In the genomic region with DNA sequence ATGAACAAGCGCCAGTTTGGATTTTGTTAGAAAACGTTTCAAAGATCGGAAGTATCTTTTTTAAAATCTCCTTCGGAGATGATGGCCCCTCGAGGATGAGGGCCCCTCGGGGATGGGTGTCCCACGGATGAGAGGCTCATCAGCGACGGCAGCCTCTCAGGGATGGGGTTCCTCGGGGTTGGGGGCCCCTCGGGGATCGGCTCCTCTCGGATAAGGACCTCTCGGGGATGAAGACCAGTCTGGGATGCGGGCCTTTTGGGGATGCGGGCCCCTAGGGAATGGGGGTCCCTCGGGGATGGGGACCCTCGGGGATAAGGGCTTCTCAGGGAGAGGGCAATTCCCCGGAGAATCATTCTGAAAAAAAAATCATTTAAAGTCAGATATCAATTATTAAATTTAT, we compare ENCODE assay signal across 3 worm cellular contexts.
TF ChIP-seq lines count a peak whose summit lies in the region.

No protein-coding gene starts in this region.

TF ChIP-seq in whole organism, L1 larva, 84 proteins besides CTCF, POLR2A, EP300 and RAD21:
- TF ChIP-seq C34B4.2 (tag; optimal IDR thresholded peaks at IDR 0.05; lab: Kevin White, UChicago) (no peak), fos-1 (tag; optimal IDR thresholded peaks at IDR 0.05; lab: Kevin White, UChicago) (no peak), lin-15B (tag; optimal IDR thresholded peaks at IDR 0.05; lab: Kevin White, UChicago) (no peak), grh-1 (GFP tag; IDR thresholded peaks at IDR 0.05; lab: Robert Waterston, UW) (no peak), ceh-8 (GFP tag; optimal IDR thresholded peaks at IDR 0.05; lab: Kevin White, UChicago) (peak; percentile 53)

TF ChIP-seq in whole organism, L4 larva, 104 proteins besides CTCF, POLR2A, EP300 and RAD21:
- TF ChIP-seq nhr-25 (tag; optimal IDR thresholded peaks at IDR 0.05; lab: Kevin White, UChicago; ENCODE audit: borderline replicate concordance, insufficient read depth) (no peak), egl-27 (tag; optimal IDR thresholded peaks at IDR 0.05; lab: Kevin White, UChicago) (no peak), D1046.2 (GFP tag; IDR thresholded peaks at IDR 0.05; lab: Robert Waterston, UW) (0 out of 2 replicates have a peak, but pooled peaks have one; percentile 12), ZK337.2 (GFP tag; IDR thresholded peaks at IDR 0.05; lab: Robert Waterston, UW) (no peak), set-16 (GFP tag; IDR thresholded peaks at IDR 0.05; lab: Robert Waterston, UW) (peak; percentile 98), nhr-76 (tag; optimal IDR thresholded peaks at IDR 0.05; lab: Kevin White, UChicago) (no peak), aha-1 (tag; lab: Kevin White, UChicago) (peak; percentile 57), nhr-77 (tag; optimal IDR thresholded peaks at IDR 0.05; lab: Kevin White, UChicago) (no peak), tag-97 (GFP tag; IDR thresholded peaks at IDR 0.05; lab: Robert Waterston, UW) (peak; percentile 61; the same call in 1 of the 2 replicates)

TF ChIP-seq in whole organism, young adult, 124 proteins besides CTCF, POLR2A, EP300 and RAD21:
- no peak for TF ChIP-seq repo-1 (tag; optimal IDR thresholded peaks at IDR 0.05; lab: Kevin White, UChicago)
- no peak for TF ChIP-seq K11D2.4 (GFP tag; IDR thresholded peaks at IDR 0.05; lab: Robert Waterston, UW)
- peak; percentile 50; the same call in 1 of the 2 replicates for TF ChIP-seq ekl-4 (GFP tag; IDR thresholded peaks at IDR 0.05; lab: Robert Waterston, UW)
- TF ChIP-seq C06A6.2 (GFP tag; conservative IDR thresholded peaks at IDR 0.05; lab: Robert Waterston, UW): no peak
- TF ChIP-seq egrh-3 (GFP tag; IDR thresholded peaks at IDR 0.05; lab: Robert Waterston, UW): peak; percentile 94
